Fruit fly (Drosophila melanogaster): ENCODE results near the gene Alg9.

Gene Alg9

dm6 chr3R:25194723-25195577 is 26.4 kb upstream of the Alg9 start, which contains the start of gene CG13653:
TSS of gene CG13653 (plus strand) at chr3R:25195527.
- TF ChIP-seq psq (optimal IDR thresholded peaks at IDR 0.05) (no peak), Myc (optimal IDR thresholded peaks at IDR 0.05) (no peak), Sin3A (optimal IDR thresholded peaks at IDR 0.05) (no peak), ttk (optimal IDR thresholded peaks at IDR 0.05) (no peak), insv (optimal IDR thresholded peaks at IDR 0.05) (no peak)

dm6 chr3R:25199321-25199868 is 22.0 kb upstream of the Alg9 start, which contains the start of gene CG13654:
TSS of gene CG13654 (plus strand) at chr3R:25199818.
- TF ChIP-seq Sin3A (optimal IDR thresholded peaks at IDR 0.05), result no peak
- TF ChIP-seq Myc (optimal IDR thresholded peaks at IDR 0.05), result no peak
- TF ChIP-seq psq (optimal IDR thresholded peaks at IDR 0.05), result no peak
- TF ChIP-seq h (optimal IDR thresholded peaks at IDR 0.05), result no peak
- no peak for TF ChIP-seq ttk (optimal IDR thresholded peaks at IDR 0.05)
- no peak for TF ChIP-seq insv (optimal IDR thresholded peaks at IDR 0.05)

dm6 chr3R:25205413-25205977 is 15.9 kb upstream of the Alg9 start:
- no peak for TF ChIP-seq Myc (optimal IDR thresholded peaks at IDR 0.05)
- no peak for TF ChIP-seq h (optimal IDR thresholded peaks at IDR 0.05)
- TF ChIP-seq ttk (optimal IDR thresholded peaks at IDR 0.05), result no peak
- no peak for TF ChIP-seq psq (optimal IDR thresholded peaks at IDR 0.05)
- TF ChIP-seq Sin3A (optimal IDR thresholded peaks at IDR 0.05), result no peak
- no peak for TF ChIP-seq insv (optimal IDR thresholded peaks at IDR 0.05)

- TF ChIP-seq psq (optimal IDR thresholded peaks at IDR 0.05) (no peak), Myc (optimal IDR thresholded peaks at IDR 0.05) (no peak), Sin3A (optimal IDR thresholded peaks at IDR 0.05) (no peak), h (optimal IDR thresholded peaks at IDR 0.05) (no peak)
Measured at dm6 chr3R:25207405-25208003, 13.9 kb upstream of the Alg9 start.

dm6 chr3R:25208042-25208766 is 13.2 kb upstream of the Alg9 start, which contains the start of gene Cad96Ca:
TSS of gene Cad96Ca (minus strand) at chr3R:25208283.
- TF ChIP-seq h (optimal IDR thresholded peaks at IDR 0.05), result no peak

- no peak for TF ChIP-seq insv (optimal IDR thresholded peaks at IDR 0.05)
- TF ChIP-seq Sin3A (optimal IDR thresholded peaks at IDR 0.05), result no peak
- no peak for TF ChIP-seq psq (optimal IDR thresholded peaks at IDR 0.05)
- no peak for TF ChIP-seq ttk (optimal IDR thresholded peaks at IDR 0.05)
- no peak for TF ChIP-seq h (optimal IDR thresholded peaks at IDR 0.05)
- TF ChIP-seq Myc (optimal IDR thresholded peaks at IDR 0.05), result no peak
Measured at dm6 chr3R:25208767-25209075, 12.7 kb upstream of the Alg9 start.

dm6 chr3R:25209207-25209606 is 12.2 kb upstream of the Alg9 start:
- TF ChIP-seq psq (optimal IDR thresholded peaks at IDR 0.05) (no peak), Sin3A (optimal IDR thresholded peaks at IDR 0.05) (no peak), Myc (optimal IDR thresholded peaks at IDR 0.05) (no peak), insv (optimal IDR thresholded peaks at IDR 0.05) (no peak), h (optimal IDR thresholded peaks at IDR 0.05) (no peak), ttk (optimal IDR thresholded peaks at IDR 0.05) (no peak)

- TF ChIP-seq h (optimal IDR thresholded peaks at IDR 0.05) (no peak), ttk (optimal IDR thresholded peaks at IDR 0.05) (no peak), Myc (optimal IDR thresholded peaks at IDR 0.05) (no peak), insv (optimal IDR thresholded peaks at IDR 0.05) (no peak), Sin3A (optimal IDR thresholded peaks at IDR 0.05) (no peak), psq (optimal IDR thresholded peaks at IDR 0.05) (no peak)
Measured at dm6 chr3R:25215123-25215522, 6.3 kb upstream of the Alg9 start, which contains the start of gene Saysd1. TSS of gene Saysd1 (minus strand) at chr3R:25215188.

dm6 chr3R:25215997-25216396 is 5.4 kb upstream of the Alg9 start, which contains the start of gene CG31106:
TSS of gene CG31106 (plus strand) at chr3R:25216297.
- TF ChIP-seq insv (optimal IDR thresholded peaks at IDR 0.05), result no peak
- no peak for TF ChIP-seq psq (optimal IDR thresholded peaks at IDR 0.05)
- no peak for TF ChIP-seq Myc (optimal IDR thresholded peaks at IDR 0.05)
- no peak for TF ChIP-seq ttk (optimal IDR thresholded peaks at IDR 0.05)
- TF ChIP-seq h (optimal IDR thresholded peaks at IDR 0.05), result no peak
- no peak for TF ChIP-seq Sin3A (optimal IDR thresholded peaks at IDR 0.05)

dm6 chr3R:25219018-25219417 is 2.4 kb upstream of the Alg9 start, which contains the start of gene CG31103:
TSS of gene CG31103 (plus strand) at chr3R:25219318.
- no peak for TF ChIP-seq psq (optimal IDR thresholded peaks at IDR 0.05)
- TF ChIP-seq Sin3A (optimal IDR thresholded peaks at IDR 0.05), result no peak
- no peak for TF ChIP-seq ttk (optimal IDR thresholded peaks at IDR 0.05)
- TF ChIP-seq Myc (optimal IDR thresholded peaks at IDR 0.05), result no peak
- TF ChIP-seq insv (optimal IDR thresholded peaks at IDR 0.05), result no peak
- no peak for TF ChIP-seq h (optimal IDR thresholded peaks at IDR 0.05)

dm6 chr3R:25225483-25225882 is 4.1 kb downstream of the Alg9 start:
- TF ChIP-seq insv (optimal IDR thresholded peaks at IDR 0.05) (no peak), psq (optimal IDR thresholded peaks at IDR 0.05) (no peak), Myc (optimal IDR thresholded peaks at IDR 0.05) (no peak), h (optimal IDR thresholded peaks at IDR 0.05) (no peak), Sin3A (optimal IDR thresholded peaks at IDR 0.05) (no peak), ttk (optimal IDR thresholded peaks at IDR 0.05) (no peak)

All from Kc167 (cell line).